Fruit fly (Drosophila melanogaster): ENCODE measurements around the gene Dyro.

The Dyro gene

DNA sequence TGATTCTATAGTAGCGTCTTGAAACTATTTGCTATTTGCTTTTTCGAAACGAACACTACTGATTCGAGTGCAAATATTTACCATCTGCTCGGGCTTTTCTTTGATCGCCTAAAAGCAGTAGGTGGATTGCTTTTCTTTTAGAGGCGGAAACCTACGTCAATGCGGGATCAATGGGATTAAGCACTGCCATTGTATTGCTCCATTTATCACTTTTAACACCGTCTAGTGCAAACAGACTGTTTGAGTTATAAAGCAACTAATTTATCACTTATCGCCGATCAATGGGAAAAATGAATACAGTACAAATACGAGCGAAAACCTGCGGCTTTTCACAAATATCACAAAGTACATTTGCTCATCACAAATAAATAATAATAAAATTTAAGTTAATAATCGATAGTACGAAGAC lies 9.1 kb downstream of the Dyro start (continued):
- TF ChIP-seq CG8359 (GFP tag; optimal IDR thresholded peaks at IDR 0.05; ENCODE audit: borderline replicate concordance) (no peak), CG9727 (GFP tag; optimal IDR thresholded peaks at IDR 0.05) (peak; percentile 45), CG9215 (GFP tag; IDR thresholded peaks at IDR 0.05) (no peak), Eip74EF (GFP tag; optimal IDR thresholded peaks at IDR 0.05) (no peak), shn (GFP tag; optimal IDR thresholded peaks at IDR 0.05) (no peak), CG17186 (GFP tag; optimal IDR thresholded peaks at IDR 0.05) (no peak), CG7745 (tag; optimal IDR thresholded peaks at IDR 0.05) (no peak), CG16779 (GFP tag; IDR thresholded peaks at IDR 0.05) (no peak), Dll (GFP tag; IDR thresholded peaks at IDR 0.05; ENCODE audit: partially characterized antibody) (no peak), Dfd (GFP tag; optimal IDR thresholded peaks at IDR 0.05) (no peak), CG4820 (GFP tag; optimal IDR thresholded peaks at IDR 0.05) (no peak), CG17328 (GFP tag; IDR thresholded peaks at IDR 0.05) (0 out of 2 replicates have a peak, but pooled peaks have one; percentile 8), CG10209 (GFP tag; optimal IDR thresholded peaks at IDR 0.05) (peak; percentile 51), abd-A (tag; optimal IDR thresholded peaks at IDR 0.05) (no peak), org-1 (GFP tag; optimal IDR thresholded peaks at IDR 0.05) (peak; percentile 47), tll (GFP tag; optimal IDR thresholded peaks at IDR 0.05) (no peak), CG34224 (GFP tag; IDR thresholded peaks at IDR 0.05; ENCODE audit: partially characterized antibody) (no peak), slbo (GFP tag; IDR thresholded peaks at IDR 0.05) (no peak), lilli (GFP tag; optimal IDR thresholded peaks at IDR 0.05) (no peak), CG34376 (GFP tag; optimal IDR thresholded peaks at IDR 0.05) (no peak), ssp (GFP tag; IDR thresholded peaks at IDR 0.05) (no peak), Lpt (GFP tag; optimal IDR thresholded peaks at IDR 0.05) (no peak), Blimp-1 (GFP tag; optimal IDR thresholded peaks at IDR 0.05) (peak; percentile 5), sens-2 (GFP tag; IDR thresholded peaks at IDR 0.05) (no peak), E2f2 (GFP tag; IDR thresholded peaks at IDR 0.05) (no peak), CG7556 (GFP tag; optimal IDR thresholded peaks at IDR 0.05) (no peak), CG10147 (GFP tag; optimal IDR thresholded peaks at IDR 0.05) (no peak), dan (GFP tag; IDR thresholded peaks at IDR 0.05) (no peak), CG1024 (GFP tag; IDR thresholded peaks at IDR 0.05) (no peak), CG13123 (GFP tag; optimal IDR thresholded peaks at IDR 0.05) (no peak), Atf6 (GFP tag; IDR thresholded peaks at IDR 0.05) (peak; percentile 30; the same call in 1 of the 2 replicates), sna (GFP tag; IDR thresholded peaks at IDR 0.05; ENCODE audit: partially characterized antibody) (no peak), nmo (GFP tag; optimal IDR thresholded peaks at IDR 0.05) (peak; percentile 5), Dref (GFP tag; IDR thresholded peaks at IDR 0.05) (no peak), CG9932 (GFP tag; IDR thresholded peaks at IDR 0.05) (no peak), jing (GFP tag; optimal IDR thresholded peaks at IDR 0.05) (no peak), MESR4 (GFP tag; optimal IDR thresholded peaks at IDR 0.05) (no peak), CG10979 (tag; optimal IDR thresholded peaks at IDR 0.05) (no peak), CG18011 (GFP tag; optimal IDR thresholded peaks at IDR 0.05) (no peak), peb (GFP tag; IDR thresholded peaks at IDR 0.05) (no peak), CG14667 (GFP tag; IDR thresholded peaks at IDR 0.05) (no peak), pros (GFP tag; optimal IDR thresholded peaks at IDR 0.05) (no peak), CG2875 (GFP tag; optimal IDR thresholded peaks at IDR 0.05) (peak; percentile 28), CG1233 (GFP tag; optimal IDR thresholded peaks at IDR 0.05) (peak; percentile 10), CG32772 (GFP tag; IDR thresholded peaks at IDR 0.05) (no peak), CG13296 (GFP tag; optimal IDR thresholded peaks at IDR 0.05) (no peak), ewg (GFP tag; optimal IDR thresholded peaks at IDR 0.05) (no peak), fd64A (GFP tag; optimal IDR thresholded peaks at IDR 0.05) (no peak), CG18764 (GFP tag; optimal IDR thresholded peaks at IDR 0.05) (no peak), CG34422 (GFP tag; IDR thresholded peaks at IDR 0.05) (no peak), CG8388 (GFP tag; optimal IDR thresholded peaks at IDR 0.05) (no peak)

Data from whole organism, embryonic.